Fruit fly (Drosophila melanogaster) whole organism, embryonic: ENCODE results near the gene CG3301.
A peak's percentile ranks its signal among the peaks of the same experiment; 100 is the strongest.

ENCODE experiments used
- Ada2b ChIP-seq: fragments of 200-800 bp; sonication (Bioruptor generic); IDR thresholded peaks from 2 replicates; pipeline ENCODE4 v1.3.6; 2022; ENCODE audit warnings: missing biosample characterization, missing genetic modification characterization
- Bgb ChIP-seq: fragments of 200-800 bp; sonication (Bioruptor generic); IDR thresholded peaks from 2 replicates; pipeline ENCODE4 v1.3.6; 2022; ENCODE audit warnings: missing biosample characterization, missing genetic modification characterization; ENCODE audit not compliant: partially characterized antibody
- C15 ChIP-seq: fragments of 200-800 bp; sonication (Bioruptor generic); IDR thresholded peaks from 3 replicates; pipeline ENCODE4 v1.3.6; 2022; ENCODE audit warnings: missing biosample characterization, missing genetic modification characterization
- CG10267 ChIP-seq: fragments of 200-800 bp; sonication (Bioruptor generic); optimal IDR thresholded peaks from 2 replicates; lab custom pipeline; 2018; ENCODE audit warnings: missing biosample characterization, mild to moderate bottlenecking, missing genetic modification characterization, moderate library complexity
- CG10462 ChIP-seq: fragments of 200-800 bp; sonication (Bioruptor generic); optimal IDR thresholded peaks from 2 replicates; lab custom pipeline; 2016; ENCODE audit warnings: missing biosample characterization, missing genetic modification characterization
- CG10979 ChIP-seq: fragments of 200-800 bp; sonication (Bioruptor generic); optimal IDR thresholded peaks from 2 replicates; lab custom pipeline; 2018; ENCODE audit warnings: missing biosample characterization, mild to moderate bottlenecking, missing genetic modification characterization, moderate library complexity
- CG11560 ChIP-seq: fragments of 200-800 bp; sonication (Bioruptor generic); IDR thresholded peaks from 3 replicates; pipeline ENCODE4 v1.3.6; 2022; ENCODE audit warnings: missing biosample characterization, missing genetic modification characterization
- CG12391 ChIP-seq: fragments of 200-800 bp; sonication (Bioruptor generic); optimal IDR thresholded peaks from 3 replicates; lab custom pipeline; 2018; ENCODE audit warnings: missing biosample characterization, mild to moderate bottlenecking, missing genetic modification characterization, moderate library complexity
- CG12659 ChIP-seq: fragments of 200-800 bp; sonication (Bioruptor generic); optimal IDR thresholded peaks from 3 replicates; lab custom pipeline; 2017; ENCODE audit warnings: mild to moderate bottlenecking, missing biosample characterization, missing genetic modification reagents, missing genetic modification characterization
- CG14441 ChIP-seq: fragments of 200-800 bp; sonication (Bioruptor generic); IDR thresholded peaks from 2 replicates; pipeline ENCODE4 v1.3.6; 2022; ENCODE audit warnings: missing biosample characterization, missing genetic modification characterization
- CG15269 ChIP-seq: fragments of 200-800 bp; sonication (Bioruptor generic); optimal IDR thresholded peaks from 2 replicates; lab custom pipeline; 2018; ENCODE audit warnings: missing biosample characterization, mild to moderate bottlenecking, missing genetic modification characterization, moderate library complexity
- CG15514 ChIP-seq: fragments of 200-800 bp; sonication (Bioruptor generic); optimal IDR thresholded peaks from 3 replicates; lab custom pipeline; 2017; ENCODE audit warnings: missing biosample characterization, missing genetic modification characterization, mild to moderate bottlenecking, moderate library complexity, missing genetic modification reagents
- CG15696 ChIP-seq: fragments of 200-800 bp; sonication (Bioruptor generic); optimal IDR thresholded peaks from 2 replicates; lab custom pipeline; 2019; ENCODE audit warnings: missing biosample characterization, mild to moderate bottlenecking, missing genetic modification characterization, moderate library complexity
- CG17328 ChIP-seq: fragments of 200-800 bp; sonication (Bioruptor generic); IDR thresholded peaks from 2 replicates; pipeline ENCODE4 v1.3.6; 2022; ENCODE audit warnings: missing biosample characterization, missing genetic modification characterization
- CG17385 ChIP-seq: fragments of 200-800 bp; sonication (Bioruptor generic); optimal IDR thresholded peaks from 3 replicates; lab custom pipeline; 2018; ENCODE audit warnings: missing biosample characterization, mild to moderate bottlenecking, missing genetic modification characterization
- CG17829 ChIP-seq: fragments of 200-800 bp; optimal IDR thresholded peaks from 2 replicates; lab custom pipeline; 2019; ENCODE audit warnings: missing biosample characterization, mild to moderate bottlenecking, missing genetic modification characterization, moderate library complexity
- CG3065 ChIP-seq: fragments of 200-800 bp; sonication (Bioruptor generic); optimal IDR thresholded peaks from 2 replicates; lab custom pipeline; 2016; ENCODE audit warnings: missing biosample characterization, missing genetic modification characterization
- CG31441 ChIP-seq: fragments of 200-800 bp; sonication (Bioruptor generic); IDR thresholded peaks from 2 replicates; pipeline ENCODE4 v1.3.6; 2022; ENCODE audit warnings: missing biosample characterization, missing genetic modification characterization
- CG34422 ChIP-seq: fragments of 200-800 bp; sonication (Bioruptor generic); IDR thresholded peaks from 3 replicates; pipeline ENCODE4 v1.3.6; 2022; ENCODE audit warnings: missing biosample characterization, missing genetic modification characterization
- CG7839 ChIP-seq: fragments of 200-800 bp; sonication (Bioruptor generic); optimal IDR thresholded peaks from 3 replicates; lab custom pipeline; 2018; ENCODE audit warnings: missing biosample characterization, mild to moderate bottlenecking, missing genetic modification characterization, moderate library complexity
- CG7987 ChIP-seq: fragments of 200-800 bp; sonication (Bioruptor generic); optimal IDR thresholded peaks from 2 replicates; lab custom pipeline; 2018; ENCODE audit warnings: missing biosample characterization, mild to moderate bottlenecking, missing genetic modification characterization, moderate library complexity
- CG8089 ChIP-seq: fragments of 200-800 bp; sonication (Bioruptor generic); optimal IDR thresholded peaks from 3 replicates; lab custom pipeline; 2016; ENCODE audit warnings: missing biosample characterization, missing genetic modification characterization
- CG8281 ChIP-seq: fragments of 200-800 bp; sonication (Bioruptor generic); optimal IDR thresholded peaks from 2 replicates; lab custom pipeline; 2018; ENCODE audit warnings: missing biosample characterization, mild to moderate bottlenecking, missing genetic modification characterization, moderate library complexity
- CG9797 ChIP-seq: fragments of 200-800 bp; sonication (Bioruptor generic); optimal IDR thresholded peaks from 3 replicates; lab custom pipeline; 2018; ENCODE audit warnings: missing biosample characterization, mild to moderate bottlenecking, missing genetic modification characterization
- CG9817 ChIP-seq: fragments of 200-800 bp; sonication (Bioruptor generic); optimal IDR thresholded peaks from 2 replicates; lab custom pipeline; 2018; ENCODE audit warnings: missing biosample characterization, mild to moderate bottlenecking, missing genetic modification characterization, moderate library complexity
- D19A ChIP-seq: fragments of 200-800 bp; optimal IDR thresholded peaks from 3 replicates; lab custom pipeline; 2019; ENCODE audit warnings: missing biosample characterization, mild to moderate bottlenecking, missing genetic modification characterization, moderate library complexity
- Dip2 ChIP-seq: fragments of 200-800 bp; sonication (Bioruptor generic); IDR thresholded peaks from 2 replicates; pipeline ENCODE4 v1.3.6; 2022; ENCODE audit warnings: missing biosample characterization, missing genetic modification characterization
- GATAe ChIP-seq: fragments of 200-800 bp; sonication (Bioruptor generic); conservative IDR thresholded peaks from 2 replicates; pipeline ENCODE4 v1.3.6; 2022; ENCODE audit warnings: missing biosample characterization, missing genetic modification characterization
- HLH3B ChIP-seq: fragments of 200-800 bp; sonication (Bioruptor generic); IDR thresholded peaks from 2 replicates; pipeline ENCODE4 v1.3.6; 2022; ENCODE audit warnings: missing biosample characterization, missing genetic modification characterization
- Hand ChIP-seq: fragments of 200-800 bp; sonication (Bioruptor generic); optimal IDR thresholded peaks from 2 replicates; lab custom pipeline; 2017; ENCODE audit warnings: mild to moderate bottlenecking, missing biosample characterization, missing genetic modification reagents, missing genetic modification characterization
- Hmr ChIP-seq: fragments of 200-800 bp; sonication (Bioruptor generic); optimal IDR thresholded peaks from 3 replicates; lab custom pipeline; 2017; ENCODE audit warnings: mild to moderate bottlenecking, missing biosample characterization, missing genetic modification reagents, missing genetic modification characterization
- Hmx ChIP-seq: fragments of 200-800 bp; sonication (Bioruptor generic); optimal IDR thresholded peaks from 2 replicates; lab custom pipeline; 2016; ENCODE audit warnings: missing biosample characterization, missing genetic modification characterization
- Nf-YB ChIP-seq: fragments of 200-800 bp; sonication (Bioruptor generic); optimal IDR thresholded peaks from 3 replicates; lab custom pipeline; 2019; ENCODE audit warnings: missing biosample characterization, mild to moderate bottlenecking, missing genetic modification characterization, moderate library complexity
- Sox100B ChIP-seq: fragments of 200-800 bp; sonication (Bioruptor generic); optimal IDR thresholded peaks from 3 replicates; lab custom pipeline; 2018; ENCODE audit warnings: missing biosample characterization, mild to moderate bottlenecking, missing genetic modification characterization
- Tbp ChIP-seq: fragments of >200 bp; optimal IDR thresholded peaks from 2 replicates; lab custom pipeline; 2018; ENCODE audit warnings: missing biosample characterization, missing genetic modification characterization
- Xbp1 ChIP-seq: fragments of 200-800 bp; sonication (Bioruptor generic); optimal IDR thresholded peaks from 3 replicates; lab custom pipeline; 2016; ENCODE audit warnings: missing biosample characterization, mild to moderate bottlenecking, missing genetic modification characterization
- ase ChIP-seq: fragments of 200-800 bp; sonication (Bioruptor generic); IDR thresholded peaks from 3 replicates; pipeline ENCODE4 v1.3.6; 2022; ENCODE audit warnings: missing biosample characterization, missing genetic modification characterization
- bsh ChIP-seq, 2 experiments: fragments of 200-800 bp; sonication (Bioruptor generic); optimal IDR thresholded peaks; 2 replicates each; lab custom pipeline; 2017 to 2018; ENCODE audit warnings: mild to moderate bottlenecking in 2 of 2, missing biosample characterization in 2 of 2, missing genetic modification characterization in 2 of 2, moderate library complexity in 1 of 2
- croc ChIP-seq: fragments of 200-800 bp; sonication (Bioruptor generic); conservative IDR thresholded peaks from 3 replicates; pipeline ENCODE4 v1.3.6; 2022; ENCODE audit warnings: missing biosample characterization, missing genetic modification characterization
- crp ChIP-seq, 2 experiments: fragments of 200-800 bp; sonication (Bioruptor generic); optimal IDR thresholded peaks; 2 replicates in 1 of 2; 3 replicates in 1 of 2; lab custom pipeline; 2017; ENCODE audit warnings: missing biosample characterization in 2 of 2, missing genetic modification characterization in 2 of 2, mild to moderate bottlenecking in 1 of 2, moderate library complexity in 1 of 2
- da ChIP-seq: fragments of 200-800 bp; sonication (Bioruptor generic); optimal IDR thresholded peaks from 2 replicates; lab custom pipeline; 2016; ENCODE audit warnings: missing biosample characterization, missing genetic modification characterization
- gfzf ChIP-seq: fragments of 200-800 bp; sonication (Bioruptor generic); optimal IDR thresholded peaks from 2 replicates; lab custom pipeline; 2016; ENCODE audit warnings: missing biosample characterization, mild to moderate bottlenecking, missing genetic modification characterization, moderate library complexity
- grau ChIP-seq: fragments of 200-800 bp; optimal IDR thresholded peaks from 3 replicates; lab custom pipeline; 2019; ENCODE audit warnings: missing biosample characterization, mild to moderate bottlenecking, missing genetic modification characterization, moderate library complexity
- hb ChIP-seq: fragments of 200-800 bp; sonication (Bioruptor generic); IDR thresholded peaks from 3 replicates; pipeline ENCODE4 v1.3.6; 2022; ENCODE audit warnings: missing biosample characterization, missing genetic modification characterization; ENCODE audit not compliant: partially characterized antibody
- mirr ChIP-seq: fragments of 200-800 bp; sonication (Bioruptor generic); optimal IDR thresholded peaks from 3 replicates; lab custom pipeline; 2018; ENCODE audit warnings: missing biosample characterization, mild to moderate bottlenecking, missing genetic modification characterization
- nom ChIP-seq: fragments of 200-800 bp; sonication (Bioruptor generic); optimal IDR thresholded peaks from 2 replicates; lab custom pipeline; 2017; ENCODE audit warnings: missing biosample characterization, missing genetic modification characterization, mild to moderate bottlenecking, moderate library complexity, missing genetic modification reagents
- otp ChIP-seq: fragments of 200-800 bp; sonication (Bioruptor generic); IDR thresholded peaks from 3 replicates; pipeline ENCODE4, ENCODE4 v1.3.6; 2022; ENCODE audit warnings: missing biosample characterization, missing genetic modification characterization
- pros ChIP-seq: fragments of 200-800 bp; sonication (Bioruptor generic); optimal IDR thresholded peaks from 3 replicates; lab custom pipeline; 2019; ENCODE audit warnings: missing biosample characterization, mild to moderate bottlenecking, missing genetic modification characterization, moderate library complexity
- so ChIP-seq: fragments of 200-800 bp; sonication (Bioruptor generic); IDR thresholded peaks from 3 replicates; pipeline ENCODE4 v1.3.6; 2022; ENCODE audit warnings: missing biosample characterization, missing genetic modification characterization
- wek ChIP-seq: fragments of 200-800 bp; sonication (Bioruptor generic); optimal IDR thresholded peaks from 3 replicates; lab custom pipeline; 2018; ENCODE audit warnings: missing biosample characterization, mild to moderate bottlenecking, missing genetic modification characterization, moderate library complexity

Gene CG3301

dm6 chr3R:21269923-21270322 lies 6.1 kb downstream of the CG3301 start, which contains the start of the genes AP-2sigma and Idi (continued):
- TF ChIP-seq CG14441 (GFP tag; lab: Robert Waterston, UW) (no peak), CG15514 (GFP tag; lab: Kevin White, UChicago) (peak; percentile 96), Hand (no peak), CG8089 (GFP tag; lab: Kevin White, UChicago) (no peak), so (GFP tag; lab: Robert Waterston, UW) (no peak), CG8281 (no peak), otp (GFP tag; lab: Robert Waterston, UW) (peak; percentile 34; the same call in 1 of the 3 replicates), grau (tag; lab: Kevin White, UChicago) (peak; percentile 22), CG9817 (tag; lab: Kevin White, UChicago) (no peak), Sox100B (GFP tag; lab: Kevin White, UChicago) (no peak), croc (peak; percentile 24; the same call in 1 of the 3 replicates), Hmx (no peak), CG17385 (peak; percentile 22), crp (GFP tag; optimal IDR thresholded peaks at IDR 0.05; lab: Kevin White, UChicago) (peak; percentile 80 to 96), hb (GFP tag; lab: Robert Waterston, UW) (no peak), CG3065 (peak; percentile 9), D19A (tag; lab: Kevin White, UChicago) (no peak), CG12391 (peak; percentile 17), mirr (peak; percentile 2), CG7839 (tag; lab: Kevin White, UChicago) (no peak), ase (GFP tag; lab: Robert Waterston, UW) (no peak), Ada2b (GFP tag; lab: Robert Waterston, UW) (no peak), wek (GFP tag; lab: Kevin White, UChicago) (no peak), nom (GFP tag; lab: Kevin White, UChicago) (peak; percentile 27), HLH3B (GFP tag; lab: Robert Waterston, UW) (no peak), CG15269 (no peak), CG12659 (GFP tag; lab: Kevin White, UChicago) (peak; percentile 53), CG7987 (no peak), Nf-YB (GFP tag; lab: Kevin White, UChicago) (no peak), CG31441 (0 out of 2 replicates have a peak, but pooled peaks have one; percentile 16), CG11560 (tag; lab: Robert Waterston, UW) (no peak), pros (GFP tag; lab: Kevin White, UChicago) (no peak), CG10462 (no peak), CG34422 (GFP tag; lab: Robert Waterston, UW) (peak; percentile 70; the same call in 2 of the 3 replicates), da (GFP tag; lab: Kevin White, UChicago) (no peak), Bgb (GFP tag; lab: Robert Waterston, UW) (peak; percentile 37), C15 (no peak), CG17829 (tag; lab: Kevin White, UChicago) (peak; percentile 44), Xbp1 (GFP tag; lab: Kevin White, UChicago) (peak; percentile 52), GATAe (GFP tag; lab: Robert Waterston, UW) (no peak), Dip2 (GFP tag; lab: Robert Waterston, UW) (no peak), bsh (GFP tag; optimal IDR thresholded peaks at IDR 0.05; lab: Kevin White, UChicago) (peak in 1 of 2 experiments; percentile 25), gfzf (peak; percentile 17), CG10979 (peak; percentile 15), CG15696 (no peak), CG9797 (GFP tag; lab: Kevin White, UChicago) (no peak), Hmr (GFP tag; lab: Kevin White, UChicago) (peak; percentile 30), CG17328 (no peak), Tbp (GFP tag; lab: Kevin White, UChicago) (no peak), CG10267 (tag; lab: Kevin White, UChicago) (peak; percentile 93)
